Fruit fly (Drosophila melanogaster) whole organism, embryonic: ENCODE results near the gene Ptp10D.

Source experiments
- ATbp ChIP-seq: fragments of 200-800 bp; sonication (Bioruptor generic); optimal IDR thresholded peaks from 2 replicates; lab custom pipeline; 2017; ENCODE audit warnings: missing biosample characterization, mild to moderate bottlenecking, missing genetic modification characterization, missing genetic modification reagents
- Abd-B ChIP-seq: fragments of 200-800 bp; sonication (Bioruptor generic); optimal IDR thresholded peaks from 2 replicates; lab custom pipeline; 2018; ENCODE audit warnings: missing biosample characterization, mild to moderate bottlenecking, missing genetic modification characterization, moderate library complexity
- B-H2 ChIP-seq: fragments of 200-800 bp; sonication (Bioruptor generic); optimal IDR thresholded peaks from 2 replicates; lab custom pipeline; 2018; ENCODE audit warnings: missing biosample characterization, mild to moderate bottlenecking, missing genetic modification characterization
- CG10147 ChIP-seq: fragments of 200-800 bp; sonication (Bioruptor generic); optimal IDR thresholded peaks from 2 replicates; lab custom pipeline; 2019; ENCODE audit warnings: missing biosample characterization, mild to moderate bottlenecking, missing genetic modification characterization, moderate library complexity
- CG10366 ChIP-seq: fragments of 200-800 bp; sonication (Bioruptor generic); IDR thresholded peaks from 2 replicates; pipeline ENCODE4 v1.3.6; 2022; ENCODE audit warnings: missing biosample characterization, missing genetic modification characterization
- CG10959 ChIP-seq: fragments of 200-800 bp; sonication (Bioruptor generic); IDR thresholded peaks from 2 replicates; pipeline ENCODE4 v1.3.6; 2022; ENCODE audit warnings: missing biosample characterization, missing genetic modification characterization
- CG11398 ChIP-seq: fragments of 200-800 bp; sonication (Bioruptor generic); optimal IDR thresholded peaks from 2 replicates; lab custom pipeline; 2016; ENCODE audit warnings: missing biosample characterization, missing genetic modification characterization
- CG11560 ChIP-seq: fragments of 200-800 bp; sonication (Bioruptor generic); IDR thresholded peaks from 3 replicates; pipeline ENCODE4 v1.3.6; 2022; ENCODE audit warnings: missing biosample characterization, missing genetic modification characterization
- CG15011 ChIP-seq: fragments of 200-800 bp; sonication (Bioruptor generic); optimal IDR thresholded peaks from 3 replicates; lab custom pipeline; 2018; ENCODE audit warnings: missing biosample characterization, mild to moderate bottlenecking, missing genetic modification characterization
- CG15601 ChIP-seq: fragments of 200-800 bp; sonication (Bioruptor generic); optimal IDR thresholded peaks from 3 replicates; lab custom pipeline; 2019; ENCODE audit warnings: missing biosample characterization, mild to moderate bottlenecking, missing genetic modification characterization, moderate library complexity
- CG15696 ChIP-seq: fragments of 200-800 bp; sonication (Bioruptor generic); optimal IDR thresholded peaks from 2 replicates; lab custom pipeline; 2019; ENCODE audit warnings: missing biosample characterization, mild to moderate bottlenecking, missing genetic modification characterization, moderate library complexity
- CG16815 ChIP-seq: fragments of 200-800 bp; sonication (Bioruptor generic); optimal IDR thresholded peaks from 3 replicates; lab custom pipeline; 2017; ENCODE audit warnings: missing biosample characterization, mild to moderate bottlenecking, missing genetic modification characterization
- CG17385 ChIP-seq: fragments of 200-800 bp; sonication (Bioruptor generic); optimal IDR thresholded peaks from 3 replicates; lab custom pipeline; 2018; ENCODE audit warnings: missing biosample characterization, mild to moderate bottlenecking, missing genetic modification characterization
- CG18599 ChIP-seq: fragments of 200-800 bp; sonication (Bioruptor generic); optimal IDR thresholded peaks from 3 replicates; lab custom pipeline; 2017; ENCODE audit warnings: missing biosample characterization, missing genetic modification characterization, mild to moderate bottlenecking, moderate library complexity, missing genetic modification reagents
- CG2116 ChIP-seq: fragments of 200-800 bp; sonication (Bioruptor generic); optimal IDR thresholded peaks from 3 replicates; lab custom pipeline; 2018; ENCODE audit warnings: missing biosample characterization, mild to moderate bottlenecking, missing genetic modification characterization
- CG32772 ChIP-seq: fragments of 200-800 bp; sonication (Bioruptor generic); IDR thresholded peaks from 2 replicates; pipeline ENCODE4 v1.3.6; 2022; ENCODE audit warnings: missing biosample characterization, missing genetic modification characterization
- CG3995 ChIP-seq: fragments of 200-800 bp; sonication (Bioruptor generic); optimal IDR thresholded peaks from 3 replicates; lab custom pipeline; 2016; ENCODE audit warnings: missing biosample characterization, missing genetic modification characterization
- CG4360 ChIP-seq: fragments of 200-800 bp; sonication (Bioruptor generic); IDR thresholded peaks from 2 replicates; pipeline ENCODE4 v1.3.6; 2022; ENCODE audit warnings: missing biosample characterization, missing genetic modification characterization
- CG7556 ChIP-seq: fragments of 200-800 bp; sonication (Bioruptor generic); optimal IDR thresholded peaks from 2 replicates; lab custom pipeline; 2017; ENCODE audit warnings: missing biosample characterization, mild to moderate bottlenecking, missing genetic modification characterization
- CG7839 ChIP-seq: fragments of 200-800 bp; sonication (Bioruptor generic); optimal IDR thresholded peaks from 3 replicates; lab custom pipeline; 2018; ENCODE audit warnings: missing biosample characterization, mild to moderate bottlenecking, missing genetic modification characterization, moderate library complexity
- CG8944 ChIP-seq: fragments of 200-800 bp; sonication (Bioruptor generic); optimal IDR thresholded peaks from 3 replicates; lab custom pipeline; 2016; ENCODE audit warnings: missing biosample characterization, missing genetic modification characterization
- CG9727 ChIP-seq: fragments of 200-800 bp; sonication (Bioruptor generic); optimal IDR thresholded peaks from 3 replicates; lab custom pipeline; 2017; ENCODE audit warnings: missing biosample characterization, mild to moderate bottlenecking, missing genetic modification characterization
- D19B ChIP-seq: fragments of 200-800 bp; sonication (Bioruptor generic); optimal IDR thresholded peaks from 2 replicates; lab custom pipeline; 2017; ENCODE audit warnings: missing biosample characterization, mild to moderate bottlenecking, missing genetic modification characterization
- Dip2 ChIP-seq: fragments of 200-800 bp; sonication (Bioruptor generic); IDR thresholded peaks from 2 replicates; pipeline ENCODE4 v1.3.6; 2022; ENCODE audit warnings: missing biosample characterization, missing genetic modification characterization
- H15 ChIP-seq: fragments of 200-800 bp; sonication (Bioruptor generic); IDR thresholded peaks from 3 replicates; pipeline ENCODE4 v1.3.6; 2022; ENCODE audit warnings: missing biosample characterization, missing genetic modification characterization
- Hand ChIP-seq: fragments of 200-800 bp; sonication (Bioruptor generic); optimal IDR thresholded peaks from 2 replicates; lab custom pipeline; 2017; ENCODE audit warnings: mild to moderate bottlenecking, missing biosample characterization, missing genetic modification reagents, missing genetic modification characterization
- HmgD ChIP-seq: fragments of 200-800 bp; sonication (Bioruptor generic); optimal IDR thresholded peaks from 3 replicates; lab custom pipeline; 2016; ENCODE audit warnings: missing biosample characterization, missing genetic modification characterization
- Hmr ChIP-seq: fragments of 200-800 bp; sonication (Bioruptor generic); optimal IDR thresholded peaks from 3 replicates; lab custom pipeline; 2017; ENCODE audit warnings: mild to moderate bottlenecking, missing biosample characterization, missing genetic modification reagents, missing genetic modification characterization
- Lhr ChIP-seq: fragments of 200-800 bp; sonication (Bioruptor generic); optimal IDR thresholded peaks from 3 replicates; lab custom pipeline; 2017; ENCODE audit warnings: mild to moderate bottlenecking, missing biosample characterization, missing genetic modification reagents, missing genetic modification characterization
- Rfx ChIP-seq: fragments of 200-800 bp; sonication (Bioruptor generic); IDR thresholded peaks from 2 replicates; pipeline ENCODE4 v1.3.6; 2022; ENCODE audit warnings: missing biosample characterization, missing genetic modification characterization
- Sox102F ChIP-seq: fragments of 200-800 bp; sonication (Bioruptor generic); optimal IDR thresholded peaks from 2 replicates; lab custom pipeline; 2018; ENCODE audit warnings: missing biosample characterization, mild to moderate bottlenecking, missing genetic modification characterization, moderate library complexity
- Sry-δ ChIP-seq: fragments of 200-800 bp; sonication (Bioruptor generic); optimal IDR thresholded peaks from 2 replicates; lab custom pipeline; 2016; ENCODE audit warnings: missing biosample characterization, missing genetic modification characterization
- Taf1 ChIP-seq: fragments of 200-800 bp; sonication (Bioruptor generic); IDR thresholded peaks from 2 replicates; pipeline ENCODE4 v1.3.6; 2022; ENCODE audit warnings: missing biosample characterization, missing genetic modification characterization
- ab ChIP-seq: fragments of 200-800 bp; sonication (Bioruptor generic); optimal IDR thresholded peaks from 2 replicates; lab custom pipeline; 2016; ENCODE audit warnings: missing biosample characterization, missing genetic modification characterization
- bigmax ChIP-seq: fragments of 200-800 bp; sonication (Bioruptor generic); optimal IDR thresholded peaks from 2 replicates; lab custom pipeline; 2018; ENCODE audit warnings: missing biosample characterization, mild to moderate bottlenecking, missing genetic modification characterization
- chinmo ChIP-seq: fragments of 200-800 bp; sonication (Bioruptor generic); IDR thresholded peaks from 4 replicates; pipeline ENCODE4 v1.3.6; 2022; ENCODE audit warnings: missing biosample characterization, missing genetic modification characterization; ENCODE audit not compliant: partially characterized antibody
- gem ChIP-seq: fragments of 200-800 bp; sonication (Bioruptor generic); optimal IDR thresholded peaks from 2 replicates; lab custom pipeline; 2019; ENCODE audit warnings: missing biosample characterization, mild to moderate bottlenecking, missing genetic modification characterization, moderate library complexity
- grau ChIP-seq: fragments of 200-800 bp; optimal IDR thresholded peaks from 3 replicates; lab custom pipeline; 2019; ENCODE audit warnings: missing biosample characterization, mild to moderate bottlenecking, missing genetic modification characterization, moderate library complexity
- grn ChIP-seq: fragments of 200-800 bp; sonication (Bioruptor generic); optimal IDR thresholded peaks from 3 replicates; lab custom pipeline; 2017; ENCODE audit warnings: missing biosample characterization, missing genetic modification characterization
- jigr1 ChIP-seq: fragments of 200-800 bp; sonication (Bioruptor generic); IDR thresholded peaks from 3 replicates; pipeline ENCODE4 v1.3.6; 2022; ENCODE audit warnings: missing biosample characterization, missing genetic modification characterization
- lilli ChIP-seq: fragments of 200-800 bp; sonication (Bioruptor generic); optimal IDR thresholded peaks from 3 replicates; lab custom pipeline; 2016; ENCODE audit warnings: missing biosample characterization, missing genetic modification characterization
- lov ChIP-seq, 2 experiments: fragments of 200-800 bp in 1 of 2; fragments of >200 bp in 1 of 2; sonication (Bioruptor generic) in 1 of 2; IDR thresholded peaks in 1 of 2; optimal IDR thresholded peaks in 1 of 2; 2 replicates in 1 of 2; 3 replicates in 1 of 2; pipeline versions ENCODE4 v1.3.6 to Lab custom; 2017 to 2022; ENCODE audit warnings: missing biosample characterization in 1 of 2, missing genetic modification characterization in 1 of 2
- mam ChIP-seq: fragments of 200-800 bp; sonication (Bioruptor generic); optimal IDR thresholded peaks from 3 replicates; lab custom pipeline; 2016; ENCODE audit warnings: missing biosample characterization, missing genetic modification characterization
- onecut ChIP-seq: fragments of 200-800 bp; sonication (Bioruptor generic); IDR thresholded peaks from 2 replicates; pipeline ENCODE4 v1.3.6; 2022; ENCODE audit warnings: missing biosample characterization, missing genetic modification characterization
- pfk ChIP-seq: fragments of 200-800 bp; sonication (Bioruptor generic); optimal IDR thresholded peaks from 2 replicates; lab custom pipeline; 2018; ENCODE audit warnings: missing biosample characterization, mild to moderate bottlenecking, missing genetic modification characterization, moderate library complexity
- pho ChIP-seq: fragments of 200-800 bp; sonication (Bioruptor generic); optimal IDR thresholded peaks from 2 replicates; lab custom pipeline; 2016; ENCODE audit warnings: missing biosample characterization, missing genetic modification characterization
- sima ChIP-seq: fragments of 200-800 bp; sonication (Bioruptor generic); optimal IDR thresholded peaks from 2 replicates; lab custom pipeline; 2016; ENCODE audit warnings: missing biosample characterization, missing genetic modification characterization
- sisA ChIP-seq: fragments of 200-800 bp; sonication (Bioruptor generic); IDR thresholded peaks from 2 replicates; pipeline ENCODE4 v1.3.6; 2022; ENCODE audit warnings: missing biosample characterization, missing genetic modification characterization
- stwl ChIP-seq: fragments of 200-800 bp; sonication (Bioruptor generic); optimal IDR thresholded peaks from 3 replicates; lab custom pipeline; 2018; ENCODE audit warnings: missing biosample characterization, mild to moderate bottlenecking, missing genetic modification characterization, moderate library complexity

Gene Ptp10D

dm6 chrX:11685918-11686640 is 64.3 kb downstream of the Ptp10D start (continued):
- TF ChIP-seq CG3995 (no peak), grau (tag; lab: Kevin White, UChicago) (peak; percentile 24), Rfx (peak; percentile 33; the same call in 1 of the 2 replicates), sima (GFP tag; lab: Kevin White, UChicago) (no peak), lov (optimal IDR thresholded peaks at IDR 0.05; lab: Kevin White, UChicago) (no peak), lov (GFP tag; IDR thresholded peaks at IDR 0.05; lab: Robert Waterston, UW) (no peak), chinmo (GFP tag; lab: Robert Waterston, UW) (peak; percentile 87; the same call in 2 of the 4 replicates), jigr1 (GFP tag; lab: Robert Waterston, UW) (no peak), CG16815 (GFP tag; lab: Kevin White, UChicago) (no peak), Taf1 (GFP tag; lab: Robert Waterston, UW) (no peak), CG7839 (no peak), ab (no peak), CG18599 (GFP tag; lab: Kevin White, UChicago) (peak; percentile 80), CG8944 (no peak), B-H2 (GFP tag; lab: Kevin White, UChicago) (peak; percentile 50), Sox102F (no peak), CG32772 (GFP tag; lab: Robert Waterston, UW) (no peak), lilli (peak; percentile 14), CG2116 (GFP tag; lab: Kevin White, UChicago) (no peak), CG11560 (tag; lab: Robert Waterston, UW) (no peak), CG10366 (no peak), Hand (GFP tag; lab: Kevin White, UChicago) (peak; percentile 53), grn (peak; percentile 82), CG17385 (GFP tag; lab: Kevin White, UChicago) (peak; percentile 80), pho (peak; percentile 27), CG7556 (GFP tag; lab: Kevin White, UChicago) (peak; percentile 28), H15 (GFP tag; lab: Robert Waterston, UW) (no peak), Hmr (GFP tag; lab: Kevin White, UChicago) (peak; percentile 75), ATbp (GFP tag; lab: Kevin White, UChicago) (peak; percentile 73), bigmax (GFP tag; lab: Kevin White, UChicago) (no peak), Abd-B (no peak), gem (tag; lab: Kevin White, UChicago) (no peak), CG10147 (GFP tag; lab: Kevin White, UChicago) (peak; percentile 41), CG10959 (GFP tag; lab: Robert Waterston, UW) (no peak), Dip2 (GFP tag; lab: Robert Waterston, UW) (no peak), HmgD (GFP tag; lab: Kevin White, UChicago) (no peak), CG11398 (GFP tag; lab: Kevin White, UChicago) (peak; percentile 33), D19B (no peak), CG15696 (tag; lab: Kevin White, UChicago) (no peak), Lhr (GFP tag; lab: Kevin White, UChicago) (no peak), onecut (peak; percentile 53; the same call in 1 of the 2 replicates), stwl (tag; lab: Kevin White, UChicago) (no peak), Sry-δ (GFP tag; lab: Kevin White, UChicago) (no peak), pfk (GFP tag; lab: Kevin White, UChicago) (peak; percentile 51), mam (GFP tag; lab: Kevin White, UChicago) (no peak), CG9727 (GFP tag; lab: Kevin White, UChicago) (peak; percentile 5), CG15601 (peak; percentile 33), CG4360 (no peak), sisA (GFP tag; lab: Robert Waterston, UW) (no peak), CG15011 (peak; percentile 38)
